Fruit fly (Drosophila melanogaster): ENCODE measurements around the gene pths.
A peak's percentile ranks its signal among the peaks of the same experiment; 100 is the strongest.

pths gene

dm6 chr2L:21179615-21180031 is 36.6 kb downstream of the pths start, which contains the start of the genes bur and Mcm10 (continued):
- TF ChIP-seq sug (tag; optimal IDR thresholded peaks at IDR 0.05) = no peak
- TF ChIP-seq Mes4 (GFP tag; optimal IDR thresholded peaks at IDR 0.05) = no peak
- no peak for TF ChIP-seq nerfin-1 (tag; optimal IDR thresholded peaks at IDR 0.05)
- TF ChIP-seq hkb (optimal IDR thresholded peaks at IDR 0.05) = peak; percentile 40
- TF ChIP-seq hkb (GFP tag; IDR thresholded peaks at IDR 0.05) = no peak
- no peak for TF ChIP-seq gsb-n (tag; optimal IDR thresholded peaks at IDR 0.05)
- no peak for TF ChIP-seq CG13287 (GFP tag; IDR thresholded peaks at IDR 0.05; ENCODE audit: partially characterized antibody)
- peak; percentile 91 for TF ChIP-seq E2f2 (GFP tag; IDR thresholded peaks at IDR 0.05)
- TF ChIP-seq CG4424 (GFP tag; optimal IDR thresholded peaks at IDR 0.05) = peak; percentile 6
- TF ChIP-seq CG2120 (GFP tag; optimal IDR thresholded peaks at IDR 0.05) = no peak
- no peak for TF ChIP-seq CG7839 (tag; optimal IDR thresholded peaks at IDR 0.05)
- no peak for TF ChIP-seq CG18262 (tag; optimal IDR thresholded peaks at IDR 0.05)
- peak; percentile 41; the same call in 1 of the 2 replicates for TF ChIP-seq E2f1 (GFP tag; IDR thresholded peaks at IDR 0.05)
- TF ChIP-seq CG15514 (GFP tag; optimal IDR thresholded peaks at IDR 0.05) = peak; percentile 82
- TF ChIP-seq insv (GFP tag; optimal IDR thresholded peaks at IDR 0.05) = peak in 1 of 2 experiments; percentile 19
- no peak for TF ChIP-seq gcm (GFP tag; optimal IDR thresholded peaks at IDR 0.05)
- no peak for TF ChIP-seq salm (tag; optimal IDR thresholded peaks at IDR 0.05)
- TF ChIP-seq cad (GFP tag; optimal IDR thresholded peaks at IDR 0.05) = no peak
- 0 out of 3 replicates have a peak, but pooled peaks have one; percentile 7 for TF ChIP-seq Opbp (GFP tag; IDR thresholded peaks at IDR 0.05; ENCODE audit: partially characterized antibody)
- peak; percentile 16 for TF ChIP-seq CG7271 (tag; optimal IDR thresholded peaks at IDR 0.05)
- no peak for TF ChIP-seq CG5245 (GFP tag; optimal IDR thresholded peaks at IDR 0.05)
- no peak for TF ChIP-seq her (GFP tag; optimal IDR thresholded peaks at IDR 0.05)
- TF ChIP-seq CG12659 (GFP tag; optimal IDR thresholded peaks at IDR 0.05) = peak; percentile 65
- TF ChIP-seq GATAe (GFP tag; conservative IDR thresholded peaks at IDR 0.05) = no peak
- TF ChIP-seq CG10431 (GFP tag; optimal IDR thresholded peaks at IDR 0.05) = no peak
- no peak for TF ChIP-seq slp2 (GFP tag; optimal IDR thresholded peaks at IDR 0.05)
- TF ChIP-seq wdn (GFP tag; IDR thresholded peaks at IDR 0.05) = no peak
- TF ChIP-seq CG10979 (tag; optimal IDR thresholded peaks at IDR 0.05) = peak; percentile 11
- TF ChIP-seq kay (GFP tag; optimal IDR thresholded peaks at IDR 0.05) = peak; percentile 21
- TF ChIP-seq CG32767 (GFP tag; IDR thresholded peaks at IDR 0.05) = no peak
- no peak for TF ChIP-seq sc (optimal IDR thresholded peaks at IDR 0.05)
- TF ChIP-seq sc (GFP tag; optimal IDR thresholded peaks at IDR 0.05) = no peak
- peak; percentile 65 for TF ChIP-seq CG12391 (tag; optimal IDR thresholded peaks at IDR 0.05)
- TF ChIP-seq CG3995 (GFP tag; optimal IDR thresholded peaks at IDR 0.05) = no peak
- TF ChIP-seq phol (tag; optimal IDR thresholded peaks at IDR 0.05) = peak; percentile 45
- no peak for TF ChIP-seq CG2678 (tag; optimal IDR thresholded peaks at IDR 0.05)
- TF ChIP-seq Atf6 (GFP tag; IDR thresholded peaks at IDR 0.05) = no peak

DNA sequence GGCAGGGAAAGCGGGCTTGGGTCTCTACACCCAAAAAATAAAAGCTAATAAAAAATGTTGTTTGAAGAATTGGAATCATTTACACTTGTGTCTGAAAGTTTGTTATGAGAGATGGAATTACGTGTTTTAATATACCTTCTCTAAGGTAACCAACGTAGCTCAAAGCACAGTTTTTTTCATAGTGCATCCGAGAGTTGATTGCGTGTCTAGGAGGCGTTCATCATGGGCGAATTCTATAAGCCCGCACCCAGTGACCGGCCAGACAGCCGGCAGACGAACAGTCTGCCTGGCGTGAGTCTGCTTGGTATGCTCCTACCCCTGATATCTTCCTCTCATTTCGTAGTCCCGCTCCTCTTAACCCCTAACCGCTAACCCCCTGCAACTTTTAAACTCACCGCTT is 44.7 kb downstream of the pths start:
- no peak for TF ChIP-seq CG10147 (GFP tag; optimal IDR thresholded peaks at IDR 0.05)
- TF ChIP-seq ara (GFP tag; IDR thresholded peaks at IDR 0.05) = no peak
- no peak for TF ChIP-seq CG15011 (GFP tag; optimal IDR thresholded peaks at IDR 0.05)
- TF ChIP-seq CG7987 (GFP tag; optimal IDR thresholded peaks at IDR 0.05) = no peak
- peak; percentile 81 for TF ChIP-seq Ets65A (GFP tag)
- 0 out of 2 replicates have a peak, but pooled peaks have one; percentile 14 for TF ChIP-seq CG32532 (GFP tag; IDR thresholded peaks at IDR 0.05)
- TF ChIP-seq Ptx1 (GFP tag; IDR thresholded peaks at IDR 0.05) = peak; percentile 31; the same call in 1 of the 2 replicates
- no peak for TF ChIP-seq CG5180 (GFP tag; optimal IDR thresholded peaks at IDR 0.05)
- no peak for TF ChIP-seq her (GFP tag; optimal IDR thresholded peaks at IDR 0.05)
- peak; percentile 25; the same call in 1 of the 3 replicates for TF ChIP-seq dysf (GFP tag; IDR thresholded peaks at IDR 0.05)
- TF ChIP-seq sens (GFP tag) = no peak
- no peak for TF ChIP-seq cg (GFP tag; optimal IDR thresholded peaks at IDR 0.05)
- no peak for TF ChIP-seq ro (GFP tag; IDR thresholded peaks at IDR 0.05)
- peak; percentile 27; the same call in 1 of the 3 replicates for TF ChIP-seq row (GFP tag; IDR thresholded peaks at IDR 0.05)
- no peak for TF ChIP-seq dm (GFP tag; optimal IDR thresholded peaks at IDR 0.05)
- TF ChIP-seq CG9876 (GFP tag; optimal IDR thresholded peaks at IDR 0.05) = no peak
- 0 out of 2 replicates have a peak, but pooled peaks have one; percentile 11 for TF ChIP-seq danr (GFP tag; IDR thresholded peaks at IDR 0.05)
- peak; percentile 1 for TF ChIP-seq CG18599 (GFP tag; optimal IDR thresholded peaks at IDR 0.05)
